Fruit fly (Drosophila melanogaster) whole organism, prepupa: ENCODE data around the gene Proc-R.

Experiments used
- CG10631 ChIP-seq: fragments of 200-800 bp; sonication (Bioruptor generic); optimal IDR thresholded peaks from 2 replicates; lab custom pipeline; 2016; ENCODE audit warnings: missing biosample characterization, missing genetic modification characterization
- CG10669 ChIP-seq: fragments of 200-800 bp; sonication (Bioruptor generic); optimal IDR thresholded peaks from 3 replicates; lab custom pipeline; 2018; ENCODE audit warnings: missing biosample characterization, mild to moderate bottlenecking, missing genetic modification characterization, moderate library complexity
- CG11762 ChIP-seq: fragments of 200-800 bp; sonication (Bioruptor generic); optimal IDR thresholded peaks from 3 replicates; lab custom pipeline; 2016; ENCODE audit warnings: missing biosample characterization, missing genetic modification characterization; ENCODE audit not compliant: insufficient read depth
- CG15336 ChIP-seq: fragments of 200-800 bp; sonication (Bioruptor generic); IDR thresholded peaks from 2 replicates; pipeline ENCODE4 v1.3.6; 2022; ENCODE audit warnings: missing biosample characterization, missing genetic modification characterization
- CG1621 ChIP-seq: fragments of 200-800 bp; sonication (Bioruptor generic); optimal IDR thresholded peaks from 3 replicates; lab custom pipeline; 2018; ENCODE audit warnings: missing biosample characterization, mild to moderate bottlenecking, missing genetic modification characterization
- CG32006 ChIP-seq: fragments of 200-800 bp; sonication (Bioruptor generic); optimal IDR thresholded peaks from 3 replicates; lab custom pipeline; 2017; ENCODE audit warnings: missing biosample characterization, mild to moderate bottlenecking, missing genetic modification characterization
- CG34406 ChIP-seq: fragments of 200-800 bp; sonication (Bioruptor generic); optimal IDR thresholded peaks from 3 replicates; lab custom pipeline; 2016; ENCODE audit warnings: missing biosample characterization, missing genetic modification characterization
- CG3919 ChIP-seq: fragments of 200-800 bp; sonication (Bioruptor generic); optimal IDR thresholded peaks from 3 replicates; lab custom pipeline; 2016; ENCODE audit warnings: missing biosample characterization, missing genetic modification characterization
- CG4318 ChIP-seq: fragments of 200-800 bp; sonication (Bioruptor generic); optimal IDR thresholded peaks from 3 replicates; lab custom pipeline; 2017; ENCODE audit warnings: missing biosample characterization, mild to moderate bottlenecking, missing genetic modification characterization
- CG6163 ChIP-seq: fragments of 200-800 bp; sonication (Bioruptor generic); IDR thresholded peaks from 3 replicates; pipeline ENCODE4 v1.3.6; 2022; ENCODE audit warnings: missing biosample characterization, missing genetic modification characterization
- CG6276 ChIP-seq: fragments of 200-800 bp; sonication (Bioruptor generic); optimal IDR thresholded peaks from 2 replicates; lab custom pipeline; 2017; ENCODE audit warnings: missing biosample characterization, mild to moderate bottlenecking, missing genetic modification characterization
- CG6792 ChIP-seq: fragments of 200-800 bp; sonication (Bioruptor generic); optimal IDR thresholded peaks from 3 replicates; lab custom pipeline; 2016; ENCODE audit warnings: missing biosample characterization, missing genetic modification characterization
- CG7368 ChIP-seq: fragments of 200-800 bp; sonication (Bioruptor generic); optimal IDR thresholded peaks from 3 replicates; lab custom pipeline; 2016; ENCODE audit warnings: missing biosample characterization, missing genetic modification characterization
- CG8119 ChIP-seq: fragments of 200-800 bp; sonication (Bioruptor generic); IDR thresholded peaks from 3 replicates; pipeline ENCODE4 v1.3.6; 2022; ENCODE audit warnings: missing biosample characterization, missing genetic modification characterization
- CG8319 ChIP-seq: fragments of 200-800 bp; sonication (Bioruptor generic); optimal IDR thresholded peaks from 3 replicates; lab custom pipeline; 2016; ENCODE audit warnings: missing biosample characterization, missing genetic modification characterization
- CG8632 ChIP-seq: fragments of 200-800 bp; sonication (Bioruptor generic); optimal IDR thresholded peaks from 3 replicates; lab custom pipeline; 2016; ENCODE audit warnings: missing biosample characterization, missing genetic modification characterization
- CG9139 ChIP-seq: fragments of 200-800 bp; sonication (Bioruptor generic); optimal IDR thresholded peaks from 3 replicates; lab custom pipeline; 2017; ENCODE audit warnings: missing biosample characterization, mild to moderate bottlenecking, missing genetic modification characterization
- Eip75B ChIP-seq: fragments of 200-800 bp; sonication (Bioruptor generic); optimal IDR thresholded peaks from 3 replicates; lab custom pipeline; 2016; ENCODE audit warnings: missing biosample characterization, missing genetic modification characterization
- Eip78C ChIP-seq: fragments of 200-800 bp; sonication (Bioruptor generic); peaks from one replicate; lab custom pipeline; 2016; ENCODE audit warnings: missing biosample characterization, missing genetic modification characterization
- Eip93F ChIP-seq: fragments of 200-800 bp; sonication (Bioruptor generic); optimal IDR thresholded peaks from 2 replicates; lab custom pipeline; 2016; ENCODE audit warnings: missing biosample characterization, mild to moderate bottlenecking, missing genetic modification characterization
- Ets21C ChIP-seq: fragments of 200-800 bp; sonication (Bioruptor generic); optimal IDR thresholded peaks from 3 replicates; lab custom pipeline; 2016; ENCODE audit warnings: missing biosample characterization, missing genetic modification characterization
- Ets96B ChIP-seq: fragments of 200-800 bp; optimal IDR thresholded peaks from 2 replicates; lab custom pipeline; 2019; ENCODE audit warnings: missing biosample characterization, mild to moderate bottlenecking, missing genetic modification characterization, moderate library complexity
- Hr38 ChIP-seq: sonication (Bioruptor generic); optimal IDR thresholded peaks from 2 replicates; lab custom pipeline; 2016; ENCODE audit warnings: missing biosample characterization, missing genetic modification characterization
- Hr39 ChIP-seq: fragments of 200-800 bp; sonication (Bioruptor generic); optimal IDR thresholded peaks from 2 replicates; lab custom pipeline; 2016; ENCODE audit warnings: missing biosample characterization, missing genetic modification characterization
- Lpt ChIP-seq: fragments of 200-800 bp; sonication (Bioruptor generic); optimal IDR thresholded peaks from 3 replicates; lab custom pipeline; 2016; ENCODE audit warnings: missing biosample characterization, missing genetic modification characterization
- Met ChIP-seq: fragments of 200-800 bp; sonication (Bioruptor generic); optimal IDR thresholded peaks from 3 replicates; lab custom pipeline; 2016; ENCODE audit warnings: missing biosample characterization, missing genetic modification characterization
- OdsH ChIP-seq: fragments of 200-800 bp; sonication (Bioruptor generic); optimal IDR thresholded peaks from 3 replicates; lab custom pipeline; 2016; ENCODE audit warnings: missing biosample characterization, missing genetic modification characterization
- Smox ChIP-seq: fragments of 200-800 bp; sonication (Bioruptor generic); optimal IDR thresholded peaks from 3 replicates; lab custom pipeline; 2016; ENCODE audit warnings: missing biosample characterization, missing genetic modification characterization
- Sox102F ChIP-seq: fragments of 200-800 bp; sonication (Bioruptor generic); optimal IDR thresholded peaks from 2 replicates; lab custom pipeline; 2016; ENCODE audit warnings: missing biosample characterization, mild to moderate bottlenecking, missing genetic modification characterization
- Sox14 ChIP-seq: fragments of 200-800 bp; sonication (Bioruptor generic); optimal IDR thresholded peaks from 3 replicates; lab custom pipeline; 2016; ENCODE audit warnings: missing biosample characterization, missing genetic modification characterization
- Sox15 ChIP-seq: fragments of 200-800 bp; sonication (Bioruptor generic); optimal IDR thresholded peaks from 3 replicates; lab custom pipeline; 2016; ENCODE audit warnings: missing biosample characterization, missing genetic modification characterization
- achi ChIP-seq: fragments of 200-800 bp; sonication (Bioruptor generic); optimal IDR thresholded peaks from 3 replicates; lab custom pipeline; 2016; ENCODE audit warnings: missing biosample characterization, missing genetic modification characterization
- acj6 ChIP-seq: fragments of 200-800 bp; sonication (Bioruptor generic); optimal IDR thresholded peaks from 3 replicates; lab custom pipeline; 2016; ENCODE audit warnings: missing biosample characterization, missing genetic modification characterization
- cyc ChIP-seq: fragments of 200-800 bp; sonication (Bioruptor generic); optimal IDR thresholded peaks from 3 replicates; lab custom pipeline; 2016; ENCODE audit warnings: missing biosample characterization, missing genetic modification characterization
- dac ChIP-seq: fragments of 200-800 bp; sonication (Bioruptor generic); optimal IDR thresholded peaks from 2 replicates; lab custom pipeline; 2017; ENCODE audit warnings: missing biosample characterization, mild to moderate bottlenecking, missing genetic modification characterization
- dsx ChIP-seq: fragments of 200-800 bp; optimal IDR thresholded peaks from 3 replicates; lab custom pipeline; 2019; ENCODE audit warnings: missing biosample characterization, mild to moderate bottlenecking, missing genetic modification characterization, moderate library complexity; ENCODE audit not compliant: poor library complexity, severe bottlenecking
- esn ChIP-seq: fragments of 200-800 bp; sonication (Bioruptor generic); optimal IDR thresholded peaks from 2 replicates; lab custom pipeline; 2016; ENCODE audit warnings: missing biosample characterization, mild to moderate bottlenecking, missing genetic modification characterization, moderate library complexity
- fd59A ChIP-seq: fragments of 200-800 bp; sonication (Bioruptor generic); optimal IDR thresholded peaks from 2 replicates; lab custom pipeline; 2017; ENCODE audit warnings: missing biosample characterization, mild to moderate bottlenecking, missing genetic modification characterization, missing genetic modification reagents
- fkh ChIP-seq: fragments of 200-800 bp; sonication (Bioruptor generic); optimal IDR thresholded peaks from 3 replicates; lab custom pipeline; 2017; ENCODE audit warnings: missing biosample characterization, mild to moderate bottlenecking, missing genetic modification characterization, moderate library complexity
- lz ChIP-seq: fragments of 200-800 bp; sonication (Bioruptor generic); optimal IDR thresholded peaks from 3 replicates; lab custom pipeline; 2016; ENCODE audit warnings: missing biosample characterization, missing genetic modification characterization
- pdm3 ChIP-seq: fragments of 200-800 bp; sonication (Bioruptor generic); optimal IDR thresholded peaks from 3 replicates; lab custom pipeline; 2016; ENCODE audit warnings: missing biosample characterization, missing genetic modification characterization
- salr ChIP-seq, 2 experiments: fragments of 200-800 bp; sonication (Bioruptor generic); optimal IDR thresholded peaks; 3 replicates each; lab custom pipeline; 2016 to 2018; ENCODE audit warnings: missing biosample characterization in 2 of 2, missing genetic modification characterization in 2 of 2, mild to moderate bottlenecking in 1 of 2
- svp ChIP-seq: fragments of 200-800 bp; sonication (Bioruptor generic); peaks from one replicate; lab custom pipeline; 2016; ENCODE audit warnings: missing biosample characterization, missing genetic modification characterization

Gene Proc-R

DNA sequence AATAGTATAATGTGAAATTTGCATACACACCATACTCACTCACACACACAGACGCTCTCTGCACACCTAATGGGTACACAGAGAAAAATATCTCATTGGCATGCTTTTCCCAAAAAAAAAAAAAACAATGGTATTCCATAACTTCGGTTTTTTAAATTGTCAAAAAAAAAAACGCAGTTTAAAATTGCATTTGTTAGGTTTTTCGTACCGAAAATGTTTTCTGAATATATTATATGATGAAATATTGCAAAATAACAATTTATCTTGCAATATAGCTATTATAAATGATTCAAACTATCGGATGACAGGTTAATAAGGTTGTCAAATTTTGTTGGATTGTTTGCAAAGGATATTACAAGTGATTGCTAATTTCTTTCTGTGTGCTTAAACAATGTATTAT, 7.9 kb upstream of the Proc-R start:
- peak; percentile 16 for TF ChIP-seq achi (GFP tag; lab: Kevin White, UChicago)
- TF ChIP-seq CG3919 (GFP tag; lab: Kevin White, UChicago): peak; percentile 19
- no peak for TF ChIP-seq fd59A (GFP tag; lab: Kevin White, UChicago)
- no peak for TF ChIP-seq CG1621 (tag; lab: Kevin White, UChicago)
- no peak for TF ChIP-seq Lpt
- TF ChIP-seq CG34406 (GFP tag; lab: Kevin White, UChicago): peak; percentile 12
- TF ChIP-seq CG8319 (GFP tag; lab: Kevin White, UChicago): no peak
- TF ChIP-seq CG32006 (GFP tag; lab: Kevin White, UChicago): peak; percentile 23
- no peak for TF ChIP-seq Ets21C (GFP tag; lab: Kevin White, UChicago)
- TF ChIP-seq Ets96B (tag; lab: Kevin White, UChicago): no peak
- TF ChIP-seq Met (GFP tag; lab: Kevin White, UChicago): peak; percentile 24
- TF ChIP-seq salr (GFP tag; optimal IDR thresholded peaks at IDR 0.05; lab: Kevin White, UChicago): no peak
- TF ChIP-seq CG4318 (GFP tag; lab: Kevin White, UChicago): no peak
- peak; percentile 35; the same call in 2 of the 3 replicates for TF ChIP-seq CG8119 (GFP tag; lab: Robert Waterston, UW)
- TF ChIP-seq CG10669 (GFP tag; lab: Kevin White, UChicago): no peak
- peak; percentile 19 for TF ChIP-seq acj6 (GFP tag; lab: Kevin White, UChicago)
- peak; percentile 30 for TF ChIP-seq Smox (GFP tag; lab: Kevin White, UChicago)
- TF ChIP-seq svp (GFP tag; lab: Kevin White, UChicago): peak; percentile 71
- no peak for TF ChIP-seq dac (GFP tag; lab: Kevin White, UChicago)
- no peak for TF ChIP-seq CG8632 (GFP tag; lab: Kevin White, UChicago)
- TF ChIP-seq CG9139 (GFP tag; lab: Kevin White, UChicago): no peak
- TF ChIP-seq pdm3 (GFP tag; lab: Kevin White, UChicago): peak; percentile 6
- peak; percentile 3 for TF ChIP-seq OdsH (GFP tag; lab: Kevin White, UChicago)
- TF ChIP-seq Sox14 (GFP tag; lab: Kevin White, UChicago): no peak
- TF ChIP-seq CG11762 (GFP tag; lab: Kevin White, UChicago): no peak
- TF ChIP-seq Hr39: peak; percentile 17
- TF ChIP-seq Eip93F (GFP tag; lab: Kevin White, UChicago): no peak
- TF ChIP-seq CG6163 (GFP tag; lab: Robert Waterston, UW): no peak
- peak; percentile 29 for TF ChIP-seq esn
- peak; percentile 47 for TF ChIP-seq Eip75B
- peak; percentile 17 for TF ChIP-seq lz
- no peak for TF ChIP-seq dsx (GFP tag; lab: Kevin White, UChicago)
- peak; percentile 20 for TF ChIP-seq cyc (GFP tag; lab: Kevin White, UChicago)
- TF ChIP-seq CG15336 (GFP tag; lab: Robert Waterston, UW): peak; percentile 24; the same call in 1 of the 2 replicates
- no peak for TF ChIP-seq Hr38 (GFP tag; lab: Kevin White, UChicago)
- peak; percentile 65 for TF ChIP-seq Eip78C
- peak; percentile 19 for TF ChIP-seq CG10631 (GFP tag; lab: Kevin White, UChicago)
- TF ChIP-seq Sox15: no peak
- no peak for TF ChIP-seq CG6276 (GFP tag; lab: Kevin White, UChicago)
- no peak for TF ChIP-seq CG7368 (GFP tag; lab: Kevin White, UChicago)
- TF ChIP-seq CG6792 (GFP tag; lab: Kevin White, UChicago): peak; percentile 18
- no peak for TF ChIP-seq Sox102F (GFP tag; lab: Kevin White, UChicago)
- no peak for TF ChIP-seq fkh (GFP tag; lab: Kevin White, UChicago)
